Worm (Caenorhabditis elegans) whole organism, L1 larva: ENCODE results near the gene Y53G8AR.1.

ENCODE experiments used
- F16B12.6 ChIP-seq: fragments of 150-350 bp; optimal IDR thresholded peaks from 2 replicates; lab custom pipeline; 2014; ENCODE audit warnings: missing biosample characterization, missing genetic modification characterization
- aha-1 ChIP-seq: fragments of 150-350 bp; optimal IDR thresholded peaks from 2 replicates; lab custom pipeline; 2014; ENCODE audit warnings: missing biosample characterization, missing genetic modification characterization
- aly-2 ChIP-seq: fragments of 150-350 bp; optimal IDR thresholded peaks from 2 replicates; lab custom pipeline; 2014; ENCODE audit warnings: missing biosample characterization, missing genetic modification characterization
- blmp-1 ChIP-seq: fragments of 150-350 bp; optimal IDR thresholded peaks from 2 replicates; lab custom pipeline; 2014; ENCODE audit warnings: missing biosample characterization, missing genetic modification characterization
- ceh-63 ChIP-seq: fragments of 200-800 bp; sonication (Bioruptor generic); optimal IDR thresholded peaks from 2 replicates; lab custom pipeline; 2018; ENCODE audit warnings: mild to moderate bottlenecking, missing genetic modification characterization, missing compliant biosample characterization
- ceh-8 ChIP-seq: fragments of 200-800 bp; sonication (Bioruptor generic); optimal IDR thresholded peaks from 2 replicates; lab custom pipeline; 2018; ENCODE audit warnings: mild to moderate bottlenecking, missing genetic modification characterization, moderate library complexity, missing compliant biosample characterization
- dpl-1 ChIP-seq, 3 experiments: fragments of 150-350 bp in 2 of 3; sonication (generic microtip) in 1 of 3; optimal IDR thresholded peaks; 2 replicates each; lab custom pipeline; 2014 to 2017; ENCODE audit warnings: missing biosample characterization in 3 of 3, missing genetic modification characterization in 3 of 3, missing genetic modification reagents in 3 of 3
- efl-1 ChIP-seq, 4 experiments: fragments of 150-350 bp; optimal IDR thresholded peaks in 3 of 4; peaks in 1 of 4; 1 replicate in 1 of 4; 2 replicates in 3 of 4; lab custom pipeline; 2014; ENCODE audit warnings: missing biosample characterization in 2 of 4, missing genetic modification characterization in 2 of 4, missing genetic modification reagents in 2 of 4
- efl-3 ChIP-seq: fragments of 200-800 bp; sonication (Bioruptor generic); optimal IDR thresholded peaks from 2 replicates; lab custom pipeline; 2018; ENCODE audit warnings: mild to moderate bottlenecking, missing genetic modification characterization, missing compliant biosample characterization
- elt-2 ChIP-seq: sonication (generic microtip); optimal IDR thresholded peaks from 2 replicates; lab custom pipeline; 2016; ENCODE audit warnings: missing genetic modification characterization, mild to moderate bottlenecking, inconsistent platforms, missing compliant biosample characterization, missing genetic modification reagents
- elt-3 ChIP-seq, 6 experiments: fragments of 150-350 bp in 1 of 6; sonication (generic microtip); optimal IDR thresholded peaks; 2 replicates each; lab custom pipeline; 2017 to 2018; ENCODE audit warnings: missing biosample characterization in 6 of 6, missing genetic modification characterization in 6 of 6, inconsistent platforms in 1 of 6
- ets-5 ChIP-seq: fragments of 200-800 bp; sonication (Bioruptor generic); IDR thresholded peaks from 2 replicates; pipeline ENCODE4 v1.3.6; 2022; ENCODE audit warnings: missing genetic modification characterization, missing compliant biosample characterization
- fkh-10 ChIP-seq: sonication (generic microtip); optimal IDR thresholded peaks from 2 replicates; lab custom pipeline; 2017; ENCODE audit warnings: missing biosample characterization, missing genetic modification reagents, missing genetic modification characterization
- fkh-4 ChIP-seq: sonication (generic microtip); optimal IDR thresholded peaks from 2 replicates; lab custom pipeline; 2016; ENCODE audit warnings: missing compliant biosample characterization, missing genetic modification characterization, borderline replicate concordance
- fkh-8 ChIP-seq: sonication (generic microtip); optimal IDR thresholded peaks from 2 replicates; lab custom pipeline; 2016; ENCODE audit warnings: mild to moderate bottlenecking, missing genetic modification characterization, missing compliant biosample characterization
- hlh-17 ChIP-seq: fragments of 200-800 bp; sonication (Bioruptor generic); optimal IDR thresholded peaks from 2 replicates; lab custom pipeline; 2018; ENCODE audit warnings: missing genetic modification characterization, mild to moderate bottlenecking, missing compliant biosample characterization, moderate library complexity, borderline replicate concordance
- lin-13 ChIP-seq: fragments of 150-350 bp; optimal IDR thresholded peaks from 2 replicates; lab custom pipeline; 2014; ENCODE audit warnings: missing biosample characterization, missing genetic modification reagents, missing genetic modification characterization
- lin-14 ChIP-seq: fragments of 200-800 bp; sonication (Bioruptor generic); optimal IDR thresholded peaks from 2 replicates; lab custom pipeline; 2018; ENCODE audit warnings: mild to moderate bottlenecking, missing genetic modification characterization, moderate library complexity, missing compliant biosample characterization
- lin-15B ChIP-seq: fragments of 150-350 bp; sonication (generic microtip); optimal IDR thresholded peaks from 3 replicates; lab custom pipeline; 2014; ENCODE audit warnings: missing biosample characterization, missing genetic modification characterization
- lin-35 ChIP-seq, 2 experiments: fragments of 150-350 bp; optimal IDR thresholded peaks; 2 replicates each; lab custom pipeline; 2014; ENCODE audit warnings: missing biosample characterization in 2 of 2, missing genetic modification characterization in 2 of 2, missing genetic modification reagents in 2 of 2
- lir-3 ChIP-seq: sonication (generic microtip); optimal IDR thresholded peaks from 2 replicates; lab custom pipeline; 2016; ENCODE audit warnings: mild to moderate bottlenecking, missing genetic modification characterization, moderate library complexity, missing compliant biosample characterization; ENCODE audit not compliant: poor library complexity
- lsy-2 ChIP-seq, 2 experiments: fragments of 150-350 bp; optimal IDR thresholded peaks; 2 replicates each; lab custom pipeline; 2014; ENCODE audit warnings: missing biosample characterization in 2 of 2, missing genetic modification characterization in 2 of 2
- mep-1 ChIP-seq: fragments of 150-350 bp; optimal IDR thresholded peaks from 2 replicates; lab custom pipeline; 2014; ENCODE audit warnings: missing biosample characterization, missing genetic modification characterization
- nhr-237 ChIP-seq: fragments of 150-350 bp; optimal IDR thresholded peaks from 2 replicates; lab custom pipeline; 2014; ENCODE audit warnings: missing biosample characterization, missing genetic modification characterization
- nhr-77 ChIP-seq: fragments of 150-350 bp; optimal IDR thresholded peaks from 2 replicates; lab custom pipeline; 2014; ENCODE audit warnings: missing biosample characterization, missing genetic modification characterization
- nhr-85 ChIP-seq: sonication (generic microtip); peaks from one replicate; lab custom pipeline; 2016; ENCODE audit warnings: missing genetic modification characterization, inconsistent platforms, missing compliant biosample characterization
- nhr-90 ChIP-seq: sonication (generic microtip); optimal IDR thresholded peaks from 2 replicates; lab custom pipeline; 2016; ENCODE audit warnings: mild to moderate bottlenecking, missing genetic modification characterization, missing compliant biosample characterization; ENCODE audit not compliant: poor library complexity
- pag-3 ChIP-seq: sonication (generic microtip); optimal IDR thresholded peaks from 2 replicates; lab custom pipeline; 2017; ENCODE audit warnings: missing genetic modification characterization, mild to moderate bottlenecking, missing compliant biosample characterization, antibody characterized with exemption, borderline replicate concordance; ENCODE audit not compliant: insufficient read depth
- sptf-1 ChIP-seq: fragments of 150-350 bp; optimal IDR thresholded peaks from 2 replicates; lab custom pipeline; 2014; ENCODE audit warnings: missing biosample characterization, missing genetic modification characterization
- unc-30 ChIP-seq: sonication (generic microtip); optimal IDR thresholded peaks from 2 replicates; lab custom pipeline; 2017; ENCODE audit warnings: missing biosample characterization, missing genetic modification characterization
- unc-62 ChIP-seq: fragments of 150-350 bp; optimal IDR thresholded peaks from 2 replicates; lab custom pipeline; 2014; ENCODE audit warnings: missing biosample characterization, missing genetic modification reagents, missing genetic modification characterization
- unc-86 ChIP-seq: sonication (generic microtip); optimal IDR thresholded peaks from 2 replicates; lab custom pipeline; 2016; ENCODE audit warnings: missing genetic modification characterization, missing compliant biosample characterization
- zag-1 ChIP-seq: fragments of 150-350 bp; optimal IDR thresholded peaks from 2 replicates; lab custom pipeline; 2014; ENCODE audit warnings: missing biosample characterization, missing genetic modification characterization
- zip-4 ChIP-seq: fragments of 200-800 bp; sonication (Bioruptor generic); optimal IDR thresholded peaks from 2 replicates; lab custom pipeline; 2018; ENCODE audit warnings: mild to moderate bottlenecking, missing genetic modification characterization, moderate library complexity, missing compliant biosample characterization

The Y53G8AR.1 gene

DNA sequence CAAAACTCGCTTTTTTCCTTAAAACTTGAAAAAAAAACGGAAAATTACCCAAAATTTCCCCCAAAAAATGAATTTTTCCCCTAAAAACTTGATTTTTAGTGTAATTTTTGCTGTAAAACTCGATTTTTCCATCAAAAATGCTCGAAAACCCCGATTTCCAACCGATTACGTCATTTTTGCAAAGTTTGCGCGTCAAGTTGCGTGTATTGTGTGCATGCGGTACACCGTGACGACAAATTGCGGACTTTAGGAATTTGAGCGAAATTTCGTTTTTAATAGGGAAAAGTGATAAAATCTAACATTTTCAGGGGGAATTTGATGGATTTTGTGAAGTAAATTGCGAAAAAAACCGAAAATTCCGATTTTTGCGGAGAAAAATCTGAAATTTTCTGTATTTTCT lies 8.9 kb upstream of the Y53G8AR.1 start (continued):
- TF ChIP-seq lin-35 (GFP tag; optimal IDR thresholded peaks at IDR 0.05; lab: Kevin White, UChicago): peak; percentile 63 to 85
- no peak for TF ChIP-seq zip-4 (GFP tag; lab: Kevin White, UChicago)
- TF ChIP-seq nhr-77: peak; percentile 26
- TF ChIP-seq lsy-2 (tag; optimal IDR thresholded peaks at IDR 0.05; lab: Kevin White, UChicago): peak; percentile 83 to 89
- TF ChIP-seq lin-13 (GFP tag; lab: Kevin White, UChicago): peak; percentile 27
- peak; percentile 33 for TF ChIP-seq fkh-8 (tag; lab: Kevin White, UChicago)
- peak; percentile 45 for TF ChIP-seq lin-15B (tag; lab: Kevin White, UChicago)
- TF ChIP-seq, all 84 proteins: peak for 32

DNA sequence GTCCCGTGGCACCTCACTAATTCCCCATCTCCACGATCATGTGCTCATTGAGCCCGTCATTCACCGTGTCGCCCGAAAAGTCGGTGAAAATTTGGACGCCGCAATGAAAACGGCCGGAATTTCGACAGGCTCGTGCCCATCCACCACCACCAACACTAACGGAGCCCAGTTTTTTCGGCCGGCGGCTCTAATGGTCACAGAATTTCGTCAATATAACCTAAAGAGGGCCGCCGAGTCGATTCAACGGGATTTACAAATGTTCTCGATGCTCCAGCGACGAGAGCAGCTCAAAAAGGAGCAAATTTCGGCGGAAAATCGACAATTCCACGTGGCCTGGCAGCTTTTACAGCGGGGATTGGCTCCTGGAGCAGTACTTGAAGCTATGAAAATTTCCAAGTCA lies 3.4 kb upstream of the Y53G8AR.1 start:
- no peak for TF ChIP-seq aha-1 (tag; lab: Kevin White, UChicago)
- no peak for TF ChIP-seq ceh-8 (GFP tag; lab: Kevin White, UChicago)
- no peak for TF ChIP-seq aly-2 (tag; lab: Kevin White, UChicago)
- TF ChIP-seq fkh-10: no peak
- TF ChIP-seq efl-3: no peak
- no peak for TF ChIP-seq mep-1
- TF ChIP-seq ets-5 (GFP tag; lab: Robert Waterston, UW): no peak

DNA sequence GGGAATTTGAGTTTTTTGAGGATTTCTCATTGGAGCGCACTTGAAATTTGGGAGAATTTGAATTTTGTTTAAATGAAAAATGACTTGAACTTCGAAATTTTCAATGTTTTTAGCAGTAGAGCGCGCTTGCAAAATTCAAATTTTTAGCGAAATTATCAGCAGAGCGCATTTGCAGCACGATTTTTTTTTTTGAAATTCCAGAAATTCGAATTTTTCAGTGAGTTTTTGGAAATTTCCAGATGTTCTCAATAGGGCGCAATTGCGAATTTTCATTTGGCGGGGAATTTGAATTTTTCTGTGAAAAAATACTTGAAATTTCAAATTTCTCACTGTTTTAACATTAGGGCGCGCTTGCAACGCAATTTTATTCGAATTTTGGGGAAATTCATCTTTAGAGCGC lies 1.1 kb upstream of the Y53G8AR.1 start:
- TF ChIP-seq nhr-237 (tag; lab: Kevin White, UChicago): no peak
- TF ChIP-seq unc-30 (tag; lab: Kevin White, UChicago): no peak
- no peak for TF ChIP-seq ceh-63 (GFP tag; lab: Kevin White, UChicago)
- TF ChIP-seq dpl-1 (GFP tag; optimal IDR thresholded peaks at IDR 0.05; lab: Kevin White, UChicago): no peak
- TF ChIP-seq lin-35 (GFP tag; optimal IDR thresholded peaks at IDR 0.05; lab: Kevin White, UChicago): no peak
- TF ChIP-seq efl-1 (optimal IDR thresholded peaks at IDR 0.05; lab: Kevin White, UChicago): no peak
- TF ChIP-seq efl-1 (GFP tag; optimal IDR thresholded peaks at IDR 0.05 in 1 of 2; lab: Kevin White, UChicago): no peak
- no peak for TF ChIP-seq zag-1
- TF ChIP-seq aha-1 (tag; lab: Kevin White, UChicago): no peak
- no peak for TF ChIP-seq unc-62 (GFP tag; lab: Kevin White, UChicago)
- no peak for TF ChIP-seq fkh-4 (tag; lab: Kevin White, UChicago)
- TF ChIP-seq elt-2 (tag; lab: Kevin White, UChicago): no peak
- no peak for TF ChIP-seq F16B12.6
- no peak for TF ChIP-seq nhr-90
- TF ChIP-seq unc-86: no peak
- no peak for TF ChIP-seq pag-3 (tag; lab: Kevin White, UChicago)
- TF ChIP-seq hlh-17: no peak

DNA sequence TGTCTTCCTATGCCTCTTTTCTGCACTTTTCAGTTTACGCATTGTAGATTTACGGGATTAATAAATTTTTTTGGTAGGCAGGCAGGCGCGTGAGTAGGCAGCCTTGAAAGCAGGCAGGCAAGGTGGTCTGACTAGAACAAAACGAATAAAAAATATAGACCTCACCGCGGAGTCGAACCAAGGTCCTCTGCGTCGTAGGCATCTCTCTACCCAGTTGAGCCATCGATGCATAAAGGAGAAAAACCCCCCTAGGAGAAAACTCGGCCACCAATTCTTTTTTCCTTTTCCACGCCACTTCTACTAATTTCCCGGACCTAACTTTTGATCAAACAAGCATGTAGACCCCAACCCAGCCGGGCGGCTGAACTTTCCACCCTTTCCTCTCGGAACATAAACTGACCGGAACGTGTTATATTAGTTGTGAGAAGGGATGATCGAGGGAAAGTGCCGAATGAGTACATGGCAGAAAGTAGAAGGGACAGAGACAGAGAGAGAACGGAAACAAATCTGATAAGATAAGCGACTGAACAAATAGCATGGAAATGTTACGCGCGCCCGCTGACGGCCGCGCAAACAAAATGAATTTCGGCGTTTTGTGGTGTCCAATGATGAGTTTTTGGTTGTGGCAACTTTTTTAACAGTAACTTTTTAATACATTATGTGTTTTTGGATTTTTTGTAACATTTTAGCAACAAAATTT lies 6.6 kb downstream of the Y53G8AR.1 start:
- TF ChIP-seq nhr-85 (peak; percentile 27), blmp-1 (tag; lab: Kevin White, UChicago) (peak; percentile 97), sptf-1 (no peak), pag-3 (tag; lab: Kevin White, UChicago) (peak; percentile 21), elt-3 (tag; optimal IDR thresholded peaks at IDR 0.05; lab: Kevin White, UChicago) (peak; percentile 53 to 97 (median 82)), lin-14 (GFP tag; lab: Kevin White, UChicago) (peak; percentile 80), lir-3 (no peak)
